Worm (Caenorhabditis elegans) whole organism, late embryonic: ENCODE data around the gene nhr-127.

ENCODE experiments used
- K09A11.1 ChIP-seq: sonication (generic microtip); optimal IDR thresholded peaks from 2 replicates; lab custom pipeline; 2017; ENCODE audit warnings: antibody characterized with exemption, mild to moderate bottlenecking, missing genetic modification characterization, missing compliant biosample characterization; ENCODE audit not compliant: insufficient read depth
- mec-3 ChIP-seq: sonication (generic microtip); optimal IDR thresholded peaks from 2 replicates; lab custom pipeline; 2016; ENCODE audit warnings: borderline replicate concordance, missing genetic modification characterization, missing compliant biosample characterization
- npax-4 ChIP-seq: sonication (generic microtip); optimal IDR thresholded peaks from 2 replicates; lab custom pipeline; 2016; ENCODE audit warnings: missing genetic modification characterization, missing compliant biosample characterization
- sox-4 ChIP-seq: sonication (generic microtip); optimal IDR thresholded peaks from 2 replicates; lab custom pipeline; 2017; ENCODE audit warnings: mild to moderate bottlenecking, missing genetic modification characterization, inconsistent platforms, missing compliant biosample characterization

DNA sequence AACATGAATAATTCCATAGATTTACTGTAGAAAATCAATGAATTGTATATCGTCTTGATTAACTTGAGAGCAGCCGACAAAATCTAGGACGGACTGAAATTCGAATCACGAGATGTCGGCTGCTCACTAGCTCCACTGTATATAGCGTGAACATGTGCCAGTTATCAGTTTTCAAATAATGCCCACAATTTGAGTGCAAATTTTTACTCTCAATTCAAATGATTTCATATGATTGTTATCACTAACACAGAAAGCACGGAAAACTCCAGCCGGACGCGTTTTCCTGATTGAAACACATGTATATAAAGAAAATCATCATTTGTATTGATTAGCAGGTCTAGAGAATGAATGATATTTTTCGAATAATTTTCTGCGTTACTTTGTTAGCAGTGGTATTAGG lies 32.6 kb downstream of the nhr-127 start, which contains the start of gene oac-5:
- TF ChIP-seq K09A11.1 (tag; lab: Kevin White, UChicago) = no peak
- TF ChIP-seq mec-3 (tag; lab: Kevin White, UChicago) = no peak
- TF ChIP-seq npax-4 (tag; lab: Kevin White, UChicago) = no peak
- TF ChIP-seq sox-4 (tag; lab: Kevin White, UChicago) = no peak
